Worm (Caenorhabditis elegans) whole organism, mixed stage, embryonic: Measurements from ENCODE around the gene C18G1.1.
"Not testable (repeated sequence)": the region's sequence is repeated elsewhere in the genome, so short reads cannot be mapped to it uniquely, and the experiment has no call there.

Source experiments
- M03D4.4 ChIP-seq: sonication (generic microtip); optimal IDR thresholded peaks from 2 replicates; lab custom pipeline; 2017; ENCODE audit warnings: mild to moderate bottlenecking, missing genetic modification characterization, missing compliant biosample characterization
- bed-3 ChIP-seq: fragments of 200-800 bp; sonication (Bioruptor generic); optimal IDR thresholded peaks from 3 replicates; lab custom pipeline; 2018; ENCODE audit warnings: mild to moderate bottlenecking, missing genetic modification characterization, moderate library complexity, missing compliant biosample characterization
- blmp-1 ChIP-seq: fragments of 150-350 bp; optimal IDR thresholded peaks from 2 replicates; lab custom pipeline; 2014; ENCODE audit warnings: missing biosample characterization, missing genetic modification characterization
- ceh-39 ChIP-seq: fragments of 150-350 bp; optimal IDR thresholded peaks from 2 replicates; lab custom pipeline; 2014; ENCODE audit warnings: missing biosample characterization, missing genetic modification characterization
- ceh-43 ChIP-seq: fragments of 200-800 bp; sonication (Bioruptor generic); optimal IDR thresholded peaks from 2 replicates; lab custom pipeline; 2018; ENCODE audit warnings: mild to moderate bottlenecking, missing genetic modification characterization, moderate library complexity, missing compliant biosample characterization
- ceh-83 ChIP-seq: fragments of 200-800 bp; sonication (Bioruptor generic); optimal IDR thresholded peaks from 2 replicates; lab custom pipeline; 2018; ENCODE audit warnings: mild to moderate bottlenecking, missing genetic modification characterization, missing compliant biosample characterization
- ces-1 ChIP-seq: fragments of 150-350 bp; optimal IDR thresholded peaks from 2 replicates; lab custom pipeline; 2014; ENCODE audit warnings: missing biosample characterization, missing genetic modification reagents, missing genetic modification characterization
- cnd-1 ChIP-seq: fragments of 200-800 bp; sonication (Bioruptor generic); optimal IDR thresholded peaks from 2 replicates; lab custom pipeline; 2018; ENCODE audit warnings: mild to moderate bottlenecking, missing genetic modification characterization, missing compliant biosample characterization
- drap-1 ChIP-seq: fragments of 200-800 bp; sonication (Bioruptor generic); optimal IDR thresholded peaks from 3 replicates; lab custom pipeline; 2018; ENCODE audit warnings: mild to moderate bottlenecking, missing genetic modification characterization, missing compliant biosample characterization
- elt-1 ChIP-seq: sonication (generic microtip); optimal IDR thresholded peaks from 2 replicates; lab custom pipeline; 2017; ENCODE audit warnings: missing genetic modification characterization, mild to moderate bottlenecking, missing compliant biosample characterization, antibody characterized with exemption, moderate library complexity, borderline replicate concordance; ENCODE audit not compliant: insufficient read depth
- elt-3 ChIP-seq: fragments of 150-350 bp; optimal IDR thresholded peaks from 2 replicates; lab custom pipeline; 2014; ENCODE audit warnings: missing biosample characterization, missing genetic modification characterization
- flh-1 ChIP-seq: fragments of 200-800 bp; sonication (Bioruptor generic); optimal IDR thresholded peaks from 2 replicates; lab custom pipeline; 2018; ENCODE audit warnings: mild to moderate bottlenecking, missing genetic modification characterization, moderate library complexity, missing compliant biosample characterization
- ham-2 ChIP-seq: fragments of 200-800 bp; sonication (Bioruptor generic); optimal IDR thresholded peaks from 2 replicates; lab custom pipeline; 2018; ENCODE audit warnings: mild to moderate bottlenecking, missing genetic modification characterization, missing compliant biosample characterization
- hlh-1 ChIP-seq: fragments of 150-350 bp; optimal IDR thresholded peaks from 2 replicates; lab custom pipeline; 2014; ENCODE audit warnings: missing biosample characterization, missing genetic modification reagents, missing genetic modification characterization
- lin-13 ChIP-seq: fragments of 150-350 bp; optimal IDR thresholded peaks from 2 replicates; lab custom pipeline; 2014; ENCODE audit warnings: missing biosample characterization, missing genetic modification characterization
- lin-32 ChIP-seq: fragments of 200-800 bp; sonication (Bioruptor generic); optimal IDR thresholded peaks from 2 replicates; lab custom pipeline; 2018; ENCODE audit warnings: mild to moderate bottlenecking, missing genetic modification characterization, missing compliant biosample characterization
- lsy-2 ChIP-seq: fragments of 150-350 bp; optimal IDR thresholded peaks from 2 replicates; lab custom pipeline; 2014; ENCODE audit warnings: missing biosample characterization, missing genetic modification characterization
- mab-5 ChIP-seq: fragments of 150-350 bp; optimal IDR thresholded peaks from 2 replicates; lab custom pipeline; 2014; ENCODE audit warnings: missing biosample characterization, missing genetic modification characterization
- mep-1 ChIP-seq: fragments of 150-350 bp; optimal IDR thresholded peaks from 2 replicates; lab custom pipeline; 2017; ENCODE audit warnings: missing biosample characterization, missing genetic modification reagents, missing genetic modification characterization, inconsistent platforms
- mls-2 ChIP-seq: sonication (generic microtip); optimal IDR thresholded peaks from 2 replicates; lab custom pipeline; 2016; ENCODE audit warnings: mild to moderate bottlenecking, missing genetic modification characterization, moderate library complexity, missing compliant biosample characterization
- nhr-12 ChIP-seq: fragments of 150-350 bp; optimal IDR thresholded peaks from 2 replicates; lab custom pipeline; 2014; ENCODE audit warnings: missing biosample characterization, missing genetic modification characterization
- nhr-2 ChIP-seq: fragments of 150-350 bp; optimal IDR thresholded peaks from 2 replicates; lab custom pipeline; 2014; ENCODE audit warnings: missing biosample characterization, missing genetic modification characterization
- nhr-237 ChIP-seq: fragments of 150-350 bp; optimal IDR thresholded peaks from 2 replicates; lab custom pipeline; 2014; ENCODE audit warnings: missing biosample characterization, missing genetic modification characterization
- nhr-28 ChIP-seq: fragments of 150-350 bp; optimal IDR thresholded peaks from 2 replicates; lab custom pipeline; 2014; ENCODE audit warnings: missing biosample characterization, missing genetic modification characterization
- nhr-76 ChIP-seq: sonication (generic microtip); optimal IDR thresholded peaks from 2 replicates; lab custom pipeline; 2017; ENCODE audit warnings: missing biosample characterization, missing genetic modification characterization
- pha-4 ChIP-seq: fragments of 150-350 bp; optimal IDR thresholded peaks from 2 replicates; lab custom pipeline; 2018; ENCODE audit warnings: missing biosample characterization, missing genetic modification reagents, missing genetic modification characterization
- sem-2 ChIP-seq: fragments of 200-800 bp; sonication (Bioruptor generic); optimal IDR thresholded peaks from 2 replicates; lab custom pipeline; 2018; ENCODE audit warnings: mild to moderate bottlenecking, missing genetic modification characterization, missing compliant biosample characterization
- snpc-4 ChIP-seq: fragments of 150-350 bp; optimal IDR thresholded peaks from 2 replicates; lab custom pipeline; 2014; ENCODE audit warnings: missing biosample characterization, missing genetic modification characterization
- sptf-1 ChIP-seq: sonication (generic microtip); optimal IDR thresholded peaks from 2 replicates; lab custom pipeline; 2017; ENCODE audit warnings: mild to moderate bottlenecking, missing genetic modification characterization, moderate library complexity, missing compliant biosample characterization
- tbx-8 ChIP-seq: fragments of 200-800 bp; sonication (Bioruptor generic); optimal IDR thresholded peaks from 2 replicates; lab custom pipeline; 2018; ENCODE audit warnings: mild to moderate bottlenecking, missing genetic modification characterization, moderate library complexity, missing compliant biosample characterization
- unc-120 ChIP-seq: sonication (generic microtip); optimal IDR thresholded peaks from 2 replicates; lab custom pipeline; 2017; ENCODE audit warnings: missing genetic modification characterization, missing compliant biosample characterization; ENCODE audit not compliant: poor library complexity, severe bottlenecking
- unc-62 ChIP-seq: fragments of 150-350 bp; optimal IDR thresholded peaks from 2 replicates; lab custom pipeline; 2014; ENCODE audit warnings: missing biosample characterization, missing genetic modification reagents, missing genetic modification characterization
- zip-8 ChIP-seq: fragments of 150-350 bp; optimal IDR thresholded peaks from 2 replicates; lab custom pipeline; 2014; ENCODE audit warnings: missing biosample characterization, missing genetic modification characterization
- ztf-11 ChIP-seq: fragments of 150-350 bp; optimal IDR thresholded peaks from 2 replicates; lab custom pipeline; 2014; ENCODE audit warnings: missing biosample characterization, missing genetic modification characterization

The C18G1.1 gene

DNA sequence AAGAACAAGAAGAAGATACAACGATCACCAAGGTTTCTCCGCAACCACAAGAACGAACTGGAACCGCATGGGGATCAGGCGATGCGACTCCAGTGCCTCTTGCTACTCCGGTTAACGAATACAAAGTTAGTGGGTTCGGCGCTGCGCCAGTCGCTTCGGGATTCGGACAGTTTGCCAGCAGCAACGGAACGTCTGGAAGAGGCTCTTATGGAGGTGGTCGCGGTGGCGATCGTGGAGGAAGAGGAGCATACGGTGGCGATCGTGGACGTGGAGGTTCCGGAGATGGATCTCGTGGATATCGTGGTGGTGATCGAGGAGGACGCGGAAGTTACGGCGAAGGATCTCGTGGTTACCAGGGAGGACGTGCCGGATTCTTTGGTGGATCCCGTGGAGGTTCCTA lies 19.7 kb upstream of the C18G1.1 start:
- TF ChIP-seq nhr-12: no peak
- TF ChIP-seq unc-62 (GFP tag; lab: Kevin White, UChicago): no peak
- TF ChIP-seq ceh-43 (GFP tag; lab: Kevin White, UChicago): no peak
- no peak for TF ChIP-seq nhr-76
- no peak for TF ChIP-seq lin-13 (tag; lab: Kevin White, UChicago)
- TF ChIP-seq blmp-1 (tag; lab: Kevin White, UChicago): no peak
- no peak for TF ChIP-seq elt-1 (tag; lab: Kevin White, UChicago)
- no peak for TF ChIP-seq ham-2 (GFP tag; lab: Kevin White, UChicago)
- TF ChIP-seq sptf-1 (tag; lab: Kevin White, UChicago): no peak
- no peak for TF ChIP-seq mls-2 (tag; lab: Kevin White, UChicago)

DNA sequence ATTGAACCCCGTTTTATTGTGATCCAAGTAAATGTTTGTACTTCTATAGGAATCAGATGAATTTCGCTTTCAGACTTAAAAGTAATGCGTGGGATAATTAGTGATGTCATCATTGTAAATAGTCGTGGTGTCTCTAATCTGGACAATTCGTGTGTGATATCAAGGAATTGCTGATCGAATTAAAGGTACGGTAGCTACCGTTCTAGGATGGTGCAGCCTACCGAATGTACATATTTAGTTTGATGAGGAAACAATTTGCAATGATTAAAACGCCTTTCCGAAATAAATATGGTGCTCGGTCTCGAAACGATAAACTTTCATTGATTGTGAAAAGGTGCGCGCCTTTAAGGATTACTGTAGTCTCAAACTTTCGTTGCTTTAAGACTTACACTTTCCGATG lies 19.2 kb upstream of the C18G1.1 start:
- TF ChIP-seq blmp-1 (tag; lab: Kevin White, UChicago) (no peak), hlh-1 (tag; lab: Kevin White, UChicago) (no peak), nhr-12 (no peak), mab-5 (tag; lab: Kevin White, UChicago) (no peak), ces-1 (GFP tag; lab: Kevin White, UChicago) (no peak), mep-1 (no peak), lin-32 (GFP tag; lab: Kevin White, UChicago) (no peak), tbx-8 (no peak), nhr-237 (no peak), nhr-2 (no peak), nhr-28 (no peak), drap-1 (GFP tag; lab: Kevin White, UChicago) (no peak), nhr-76 (no peak), bed-3 (GFP tag; lab: Kevin White, UChicago) (no peak), lsy-2 (tag; lab: Kevin White, UChicago) (no peak)

- not testable (repeated sequence) for TF ChIP-seq bed-3 (GFP tag; lab: Kevin White, UChicago); ceh-83 (GFP tag; lab: Kevin White, UChicago); zip-8 (tag; lab: Kevin White, UChicago)
- TF ChIP-seq, all 35 proteins: peak for 0; not testable (repeated sequence) for 35
These were observed 17.1 kb upstream of the C18G1.1 start, which contains the start of gene bgnt-1.4 for ce11 chrV:4760674-4761073. Gene bgnt-1.4 (plus strand): TSS chrV:4760974.

- no peak for TF ChIP-seq zip-8 (tag; lab: Kevin White, UChicago)
- no peak for TF ChIP-seq drap-1 (GFP tag; lab: Kevin White, UChicago)
- TF ChIP-seq nhr-76: no peak
- TF ChIP-seq nhr-28: no peak
- no peak for TF ChIP-seq flh-1 (GFP tag; lab: Kevin White, UChicago)
- TF ChIP-seq ceh-43 (GFP tag; lab: Kevin White, UChicago): no peak
- TF ChIP-seq cnd-1: no peak
These were observed 11.3 kb upstream of the C18G1.1 start, which contains the start of gene C18G1.8 for ce11 chrV:4766501-4766900. Gene C18G1.8 (minus strand): TSS chrV:4766601.

DNA sequence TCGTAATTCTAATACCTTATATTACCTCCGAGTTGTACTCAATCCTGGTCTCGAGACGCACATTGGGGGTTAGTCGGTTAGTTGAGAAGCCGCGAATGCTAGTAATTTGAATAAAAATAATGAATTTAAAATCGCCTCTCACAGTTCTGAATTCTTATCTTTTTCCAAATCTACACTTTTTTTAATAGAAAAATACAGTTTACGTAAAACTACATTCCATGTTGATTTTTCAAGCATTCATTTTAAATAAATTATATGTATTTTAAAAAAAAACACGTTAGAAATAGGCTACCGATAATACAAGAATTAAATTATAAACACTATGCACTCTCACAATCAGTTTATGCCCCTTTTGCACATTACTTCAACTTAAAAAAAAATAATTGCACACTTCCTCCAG lies 8.1 kb upstream of the C18G1.1 start, which contains the start of gene C18G1.9:
C18G1.9 (minus strand) TSS at position 101 of the 400 bp plus-strand sequence.
- TF ChIP-seq lsy-2 (tag; lab: Kevin White, UChicago): no peak
- TF ChIP-seq ceh-43 (GFP tag; lab: Kevin White, UChicago): no peak
- TF ChIP-seq nhr-76: no peak
- TF ChIP-seq flh-1 (GFP tag; lab: Kevin White, UChicago): no peak
- TF ChIP-seq ztf-11 (tag; lab: Kevin White, UChicago): no peak
- TF ChIP-seq bed-3 (GFP tag; lab: Kevin White, UChicago): no peak
- no peak for TF ChIP-seq mls-2 (tag; lab: Kevin White, UChicago)
- no peak for TF ChIP-seq nhr-12
- TF ChIP-seq unc-120 (tag; lab: Kevin White, UChicago): no peak
- TF ChIP-seq blmp-1 (tag; lab: Kevin White, UChicago): no peak
- TF ChIP-seq nhr-237: no peak
- TF ChIP-seq nhr-28: no peak
- no peak for TF ChIP-seq zip-8 (tag; lab: Kevin White, UChicago)
- TF ChIP-seq drap-1 (GFP tag; lab: Kevin White, UChicago): no peak

- TF ChIP-seq nhr-12: no peak
- TF ChIP-seq hlh-1 (tag; lab: Kevin White, UChicago): no peak
- no peak for TF ChIP-seq pha-4 (tag; lab: Kevin White, UChicago)
- no peak for TF ChIP-seq nhr-76
- no peak for TF ChIP-seq lin-32 (GFP tag; lab: Kevin White, UChicago)
- no peak for TF ChIP-seq drap-1 (GFP tag; lab: Kevin White, UChicago)
- TF ChIP-seq snpc-4 (tag; lab: Kevin White, UChicago): no peak
- no peak for TF ChIP-seq ztf-11 (tag; lab: Kevin White, UChicago)
- no peak for TF ChIP-seq ces-1 (GFP tag; lab: Kevin White, UChicago)
- no peak for TF ChIP-seq cnd-1
- no peak for TF ChIP-seq tbx-8
- TF ChIP-seq nhr-237: no peak
- no peak for TF ChIP-seq unc-62 (GFP tag; lab: Kevin White, UChicago)
- no peak for TF ChIP-seq ham-2 (GFP tag; lab: Kevin White, UChicago)
- TF ChIP-seq ceh-39: no peak
- TF ChIP-seq ceh-43 (GFP tag; lab: Kevin White, UChicago): no peak
- TF ChIP-seq bed-3 (GFP tag; lab: Kevin White, UChicago): no peak
- TF ChIP-seq elt-3 (tag; lab: Kevin White, UChicago): no peak
- TF ChIP-seq M03D4.4: no peak
- TF ChIP-seq sem-2: no peak
These were observed 7.3 kb upstream of the C18G1.1 start, which contains the start of gene elt-7 for ce11 chrV:4770408-4770947. Gene elt-7 (plus strand): TSS chrV:4770670.
